Worm (Caenorhabditis elegans) whole organism, young adult: ENCODE data around the gene B0244.6.
A peak's percentile ranks its signal among the peaks of the same experiment; 100 is the strongest.

ENCODE experiments used
- B0261.1 ChIP-seq: sonication (generic microtip); optimal IDR thresholded peaks from 2 replicates; lab custom pipeline; 2016; ENCODE audit warnings: mild to moderate bottlenecking, missing genetic modification characterization, moderate library complexity, missing compliant biosample characterization
- B0336.3 ChIP-seq: fragments of 200-800 bp; sonication (Bioruptor generic); IDR thresholded peaks from 2 replicates; pipeline ENCODE4 v1.3.6; 2022; ENCODE audit warnings: missing genetic modification characterization, missing compliant biosample characterization
- F22D6.2 ChIP-seq: sonication (generic microtip); optimal IDR thresholded peaks from 2 replicates; lab custom pipeline; 2016; ENCODE audit warnings: mild to moderate bottlenecking, missing genetic modification characterization, missing compliant biosample characterization
- F23B12.7 ChIP-seq: sonication (generic microtip); optimal IDR thresholded peaks from 2 replicates; lab custom pipeline; 2017; ENCODE audit warnings: missing genetic modification characterization, mild to moderate bottlenecking, missing compliant biosample characterization, antibody characterized with exemption, moderate library complexity; ENCODE audit not compliant: insufficient read depth
- F39B2.1 ChIP-seq: fragments of 200-800 bp; sonication (Bioruptor generic); IDR thresholded peaks from 2 replicates; pipeline ENCODE4 v1.3.6; 2022; ENCODE audit warnings: missing genetic modification reagents, missing genetic modification characterization, missing compliant biosample characterization
- F49E8.2 ChIP-seq: sonication (generic microtip); optimal IDR thresholded peaks from 3 replicates; lab custom pipeline; 2017; ENCODE audit warnings: missing genetic modification characterization, mild to moderate bottlenecking, missing compliant biosample characterization, antibody characterized with exemption, moderate library complexity; ENCODE audit not compliant: insufficient read depth
- F55B11.4 ChIP-seq: sonication (generic microtip); optimal IDR thresholded peaks from 2 replicates; lab custom pipeline; 2016; ENCODE audit warnings: missing compliant biosample characterization, missing genetic modification characterization, borderline replicate concordance; ENCODE audit not compliant: insufficient read depth
- Y53G8AR.9 ChIP-seq: fragments of 200-800 bp; sonication (Bioruptor generic); conservative IDR thresholded peaks from 2 replicates; pipeline ENCODE4 v1.3.6; 2022; ENCODE audit warnings: missing genetic modification reagents, missing genetic modification characterization, missing compliant biosample characterization
- Y56A3A.18 ChIP-seq: fragments of 200-800 bp; sonication (Bioruptor generic); IDR thresholded peaks from 2 replicates; pipeline ENCODE4 v1.3.6; 2022; ENCODE audit warnings: missing genetic modification reagents, missing genetic modification characterization, missing compliant biosample characterization
- Y67H2A.10 ChIP-seq: fragments of 200-800 bp; sonication (Bioruptor generic); conservative IDR thresholded peaks from 2 replicates; pipeline ENCODE4 v1.3.6; 2022; ENCODE audit warnings: missing genetic modification reagents, missing genetic modification characterization, missing compliant biosample characterization
- Y79H2A.3 ChIP-seq: fragments of 200-800 bp; sonication (Bioruptor generic); conservative IDR thresholded peaks from 2 replicates; pipeline ENCODE4 v1.3.6; 2022; ENCODE audit warnings: missing genetic modification reagents, missing genetic modification characterization, missing compliant biosample characterization
- Y95B8A.8 ChIP-seq: fragments of 200-800 bp; sonication (Bioruptor generic); IDR thresholded peaks from 2 replicates; pipeline ENCODE4 v1.3.6; 2022; ENCODE audit warnings: missing genetic modification reagents, missing genetic modification characterization, missing compliant biosample characterization
- atf-7 ChIP-seq: sonication (generic microtip); optimal IDR thresholded peaks from 2 replicates; lab custom pipeline; 2017; ENCODE audit warnings: mild to moderate bottlenecking, missing genetic modification characterization, missing compliant biosample characterization
- athp-1 ChIP-seq: sonication (generic microtip); optimal IDR thresholded peaks from 2 replicates; lab custom pipeline; 2017; ENCODE audit warnings: mild to moderate bottlenecking, missing genetic modification characterization, missing compliant biosample characterization
- attf-3 ChIP-seq: fragments of 200-800 bp; sonication (Bioruptor generic); conservative IDR thresholded peaks from 2 replicates; pipeline ENCODE4 v1.3.6; 2022; ENCODE audit warnings: missing genetic modification reagents, missing genetic modification characterization, missing compliant biosample characterization
- die-1 ChIP-seq: sonication (generic microtip); optimal IDR thresholded peaks from 2 replicates; lab custom pipeline; 2016; ENCODE audit warnings: missing genotype, mild to moderate bottlenecking, missing genetic modification characterization, missing compliant biosample characterization
- dox-1 ChIP-seq: fragments of 200-800 bp; sonication (Bioruptor generic); IDR thresholded peaks from 2 replicates; pipeline ENCODE4 v1.3.6; 2022; ENCODE audit warnings: missing genetic modification reagents, missing genetic modification characterization, missing compliant biosample characterization
- hlh-12 ChIP-seq: sonication (generic microtip); optimal IDR thresholded peaks from 2 replicates; lab custom pipeline; 2016; ENCODE audit warnings: missing genetic modification characterization, missing compliant biosample characterization
- hlh-26 ChIP-seq: fragments of 200-800 bp; sonication (Bioruptor generic); conservative IDR thresholded peaks from 2 replicates; pipeline ENCODE4 v1.3.6; 2022; ENCODE audit warnings: missing genetic modification reagents, missing genetic modification characterization, missing compliant biosample characterization
- hmg-20 ChIP-seq: fragments of 200-800 bp; sonication (Bioruptor generic); IDR thresholded peaks from 2 replicates; pipeline ENCODE4 v1.3.6; 2022; ENCODE audit warnings: missing genetic modification reagents, missing genetic modification characterization, missing compliant biosample characterization
- hrde-1 ChIP-seq: sonication (generic microtip); optimal IDR thresholded peaks from 2 replicates; lab custom pipeline; 2016; ENCODE audit warnings: missing genetic modification characterization, mild to moderate bottlenecking, missing compliant biosample characterization, moderate library complexity, missing genotype, missing genetic modification reagents, borderline replicate concordance
- let-607 ChIP-seq, 2 experiments: fragments of 200-800 bp in 1 of 2; sonication (Bioruptor generic) in 1 of 2; sonication (generic microtip) in 1 of 2; optimal IDR thresholded peaks; 2 replicates each; lab custom pipeline; 2016 to 2018; ENCODE audit warnings: mild to moderate bottlenecking in 2 of 2, missing compliant biosample characterization in 2 of 2, missing genetic modification characterization in 2 of 2, moderate library complexity in 2 of 2, missing genotype in 1 of 2
- lin-26 ChIP-seq: fragments of 200-800 bp; sonication (Bioruptor generic); IDR thresholded peaks from 2 replicates; pipeline ENCODE4 v1.3.6; 2022; ENCODE audit warnings: missing genetic modification reagents, missing genetic modification characterization, missing compliant biosample characterization
- lin-54 ChIP-seq: fragments of 200-800 bp; sonication (Bioruptor generic); optimal IDR thresholded peaks from 2 replicates; lab custom pipeline; 2018; ENCODE audit warnings: mild to moderate bottlenecking, missing genetic modification characterization, missing compliant biosample characterization
- lsl-1 ChIP-seq: fragments of 200-800 bp; sonication (Bioruptor generic); optimal IDR thresholded peaks from 2 replicates; lab custom pipeline; 2018; ENCODE audit warnings: mild to moderate bottlenecking, missing genetic modification characterization, moderate library complexity, missing compliant biosample characterization
- madf-10 ChIP-seq: sonication (generic microtip); optimal IDR thresholded peaks from 2 replicates; lab custom pipeline; 2016; ENCODE audit warnings: mild to moderate bottlenecking, missing genetic modification characterization, missing compliant biosample characterization
- mel-28 ChIP-seq: sonication (generic microtip); optimal IDR thresholded peaks from 2 replicates; lab custom pipeline; 2016; ENCODE audit warnings: borderline replicate concordance, mild to moderate bottlenecking, missing genetic modification characterization, missing compliant biosample characterization
- nhr-179 ChIP-seq: sonication (generic microtip); optimal IDR thresholded peaks from 2 replicates; lab custom pipeline; 2016; ENCODE audit warnings: mild to moderate bottlenecking, missing genetic modification characterization, missing compliant biosample characterization
- nhr-80 ChIP-seq: sonication (generic microtip); optimal IDR thresholded peaks from 2 replicates; lab custom pipeline; 2016; ENCODE audit warnings: missing genetic modification characterization, missing compliant biosample characterization
- nhr-90 ChIP-seq: sonication (generic microtip); optimal IDR thresholded peaks from 2 replicates; lab custom pipeline; 2016; ENCODE audit warnings: missing genotype, mild to moderate bottlenecking, missing genetic modification characterization, missing compliant biosample characterization
- pbrm-1 ChIP-seq: fragments of 200-800 bp; sonication (Bioruptor generic); IDR thresholded peaks from 2 replicates; pipeline ENCODE4 v1.3.6; 2022; ENCODE audit warnings: missing genetic modification reagents, missing genetic modification characterization, missing compliant biosample characterization
- rcor-1 ChIP-seq: fragments of 200-800 bp; sonication (Bioruptor generic); IDR thresholded peaks from 2 replicates; pipeline ENCODE4 v1.3.6; 2022; ENCODE audit warnings: missing genetic modification reagents, missing genetic modification characterization, missing compliant biosample characterization
- rec-8 ChIP-seq, 2 experiments: sonication (generic microtip); optimal IDR thresholded peaks; 2 replicates each; lab custom pipeline; 2016; ENCODE audit warnings: mild to moderate bottlenecking in 2 of 2, missing genetic modification characterization in 2 of 2, missing genetic modification reagents in 2 of 2, missing genotype in 2 of 2, missing biosample characterization in 1 of 2, missing compliant biosample characterization in 1 of 2, moderate library complexity in 1 of 2
- rpc-1 ChIP-seq, 2 experiments: fragments of 150-350 bp in 1 of 2; sonication (generic microtip) in 1 of 2; optimal IDR thresholded peaks; 2 replicates each; lab custom pipeline; 2014 to 2018; ENCODE audit warnings: missing biosample characterization in 1 of 2, missing genetic modification characterization in 1 of 2, missing genetic modification reagents in 1 of 2, missing genotype in 1 of 2
- snpc-1.1 ChIP-seq: sonication (generic microtip); optimal IDR thresholded peaks from 2 replicates; lab custom pipeline; 2017; ENCODE audit warnings: missing genetic modification characterization, mild to moderate bottlenecking, missing compliant biosample characterization, antibody characterized with exemption, moderate library complexity, missing genotype, missing genetic modification reagents; ENCODE audit not compliant: insufficient read depth
- snpc-1.3 ChIP-seq: sonication (generic microtip); optimal IDR thresholded peaks from 2 replicates; lab custom pipeline; 2017; ENCODE audit warnings: missing genetic modification characterization, mild to moderate bottlenecking, missing compliant biosample characterization, antibody characterized with exemption, moderate library complexity, missing genotype, missing genetic modification reagents; ENCODE audit not compliant: insufficient read depth
- somi-1 ChIP-seq: fragments of 200-800 bp; sonication (Bioruptor generic); optimal IDR thresholded peaks from 2 replicates; lab custom pipeline; 2018; ENCODE audit warnings: mild to moderate bottlenecking, missing genetic modification characterization, missing compliant biosample characterization
- tlf-1 ChIP-seq: fragments of 200-800 bp; sonication (Bioruptor generic); optimal IDR thresholded peaks from 2 replicates; lab custom pipeline; 2018; ENCODE audit warnings: mild to moderate bottlenecking, missing genetic modification characterization, missing compliant biosample characterization
- zfh-2 ChIP-seq: fragments of 200-800 bp; sonication (Bioruptor generic); conservative IDR thresholded peaks from 2 replicates; pipeline ENCODE4 v1.3.6; 2022; ENCODE audit warnings: missing genetic modification reagents, missing genetic modification characterization, missing compliant biosample characterization
- ztf-18 ChIP-seq: sonication (generic microtip); optimal IDR thresholded peaks from 2 replicates; lab custom pipeline; 2016; ENCODE audit warnings: missing genotype, mild to moderate bottlenecking, missing genetic modification characterization, missing compliant biosample characterization

Gene B0244.6

DNA sequence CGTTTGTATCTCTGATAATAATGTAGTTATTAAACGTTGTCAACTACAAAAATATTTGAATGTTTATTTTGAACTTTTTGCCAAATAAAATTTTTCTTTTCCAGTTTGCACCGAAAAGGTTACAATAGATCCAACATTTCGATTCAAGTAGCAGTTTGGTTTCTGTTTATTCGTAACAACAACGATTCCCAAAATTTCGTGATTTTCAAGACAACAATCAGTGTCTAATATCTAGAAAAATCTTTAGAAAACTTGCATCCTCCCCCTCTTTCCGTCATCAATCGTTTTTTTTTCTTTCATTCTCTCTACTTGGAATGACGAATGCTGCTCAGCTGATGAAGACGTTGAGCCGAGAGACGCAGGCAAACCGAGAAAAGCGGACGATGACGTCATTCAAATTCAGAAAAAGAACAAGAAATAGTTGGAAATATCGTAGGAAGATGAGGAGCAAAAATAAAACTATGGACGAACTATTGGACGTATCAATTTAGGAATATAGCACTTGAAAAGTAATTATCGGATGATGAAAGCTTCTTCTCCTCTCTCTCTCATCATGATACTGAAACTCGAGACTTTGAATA, 20.8 kb downstream of the B0244.6 start (continued):
- TF ChIP-seq hlh-26 (GFP tag; lab: Robert Waterston, UW) (no peak), rcor-1 (GFP tag; lab: Robert Waterston, UW) (0 out of 2 replicates have a peak, but pooled peaks have one; percentile 35)

ce11 chrIII:5760721-5761120, 22.9 kb downstream of the B0244.6 start:
- TF ChIP-seq Y79H2A.3: no peak
- no peak for TF ChIP-seq B0336.3 (GFP tag; lab: Robert Waterston, UW)
- TF ChIP-seq F55B11.4 (tag; lab: Kevin White, UChicago): no peak
- TF ChIP-seq somi-1: no peak
- no peak for TF ChIP-seq die-1 (tag; lab: Kevin White, UChicago)
- no peak for TF ChIP-seq rpc-1 (optimal IDR thresholded peaks at IDR 0.05; lab: Kevin White, UChicago)
- no peak for TF ChIP-seq rpc-1 (tag; optimal IDR thresholded peaks at IDR 0.05; lab: Kevin White, UChicago)

DNA sequence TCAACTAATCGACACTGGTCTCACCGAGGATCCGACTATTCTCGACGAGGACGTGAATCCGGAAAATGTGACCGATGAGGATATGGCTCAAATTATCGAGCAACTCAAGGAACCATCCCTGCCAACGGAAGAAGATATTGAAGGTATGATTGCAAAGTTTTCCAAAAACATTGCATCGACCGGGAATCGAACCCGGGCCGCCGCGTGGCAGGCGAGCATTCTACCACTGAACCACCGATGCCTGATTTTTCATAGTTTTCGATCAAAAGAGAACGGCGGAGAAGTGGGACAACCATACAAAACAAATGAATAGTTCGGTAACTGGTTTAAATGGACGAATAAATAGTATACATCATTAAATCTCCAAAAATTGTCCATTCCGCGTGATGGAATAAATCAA, 24.1 kb downstream of the B0244.6 start:
- TF ChIP-seq tlf-1 (GFP tag; lab: Kevin White, UChicago) (no peak), nhr-179 (tag; lab: Kevin White, UChicago) (no peak), F39B2.1 (GFP tag; lab: Robert Waterston, UW) (no peak), madf-10 (peak; percentile 48), hrde-1 (peak; percentile 21), snpc-1.1 (tag; lab: Kevin White, UChicago) (peak; percentile 7), rec-8 (tag; optimal IDR thresholded peaks at IDR 0.05; lab: Kevin White, UChicago) (peak in 1 of 2 experiments; percentile 43), hmg-20 (GFP tag; lab: Robert Waterston, UW) (no peak), lin-54 (peak; percentile 50), pbrm-1 (GFP tag; lab: Robert Waterston, UW) (0 out of 2 replicates have a peak, but pooled peaks have one; percentile 45), dox-1 (GFP tag; lab: Robert Waterston, UW) (peak; percentile 55), lsl-1 (peak; percentile 51), somi-1 (no peak), Y67H2A.10 (GFP tag; lab: Robert Waterston, UW) (no peak), atf-7 (tag; lab: Kevin White, UChicago) (peak; percentile 29), snpc-1.3 (peak; percentile 75), nhr-90 (peak; percentile 50), die-1 (tag; lab: Kevin White, UChicago) (peak; percentile 58), lin-26 (GFP tag; lab: Robert Waterston, UW) (peak; percentile 92), F22D6.2 (tag; lab: Kevin White, UChicago) (no peak), Y95B8A.8 (GFP tag; lab: Robert Waterston, UW) (0 out of 2 replicates have a peak, but pooled peaks have one; percentile 21), Y53G8AR.9 (GFP tag; lab: Robert Waterston, UW) (no peak; the same call in 1 of the 2 replicates), zfh-2 (peak; percentile 37; the same call in 1 of the 2 replicates), B0336.3 (GFP tag; lab: Robert Waterston, UW) (0 out of 2 replicates have a peak, but pooled peaks have one; percentile 49), let-607 (tag; optimal IDR thresholded peaks at IDR 0.05; lab: Kevin White, UChicago) (peak in 1 of 2 experiments; percentile 43), hlh-12 (no peak), mel-28 (tag; lab: Kevin White, UChicago) (no peak), F49E8.2 (peak; percentile 65), attf-3 (GFP tag; lab: Robert Waterston, UW) (0 out of 2 replicates have a peak, but pooled peaks have one; percentile 24), rcor-1 (GFP tag; lab: Robert Waterston, UW) (0 out of 2 replicates have a peak, but pooled peaks have one; percentile 19), athp-1 (tag; lab: Kevin White, UChicago) (peak; percentile 39), nhr-80 (tag; lab: Kevin White, UChicago) (peak; percentile 17), Y56A3A.18 (GFP tag; lab: Robert Waterston, UW) (0 out of 2 replicates have a peak, but pooled peaks have one; percentile 44), F23B12.7 (tag; lab: Kevin White, UChicago) (peak; percentile 80), B0261.1 (peak; percentile 81), ztf-18 (peak; percentile 70)
